Worm (Caenorhabditis elegans): ENCODE results near the gene srlf-32.

ce11 chrIV:11911723-11912122 is 14.1 kb upstream of the srlf-32 start, which contains the start of gene VZK822L.2:
- TF ChIP-seq tab-1 (GFP tag; IDR thresholded peaks at IDR 0.05) (no peak), med-1 (GFP tag; optimal IDR thresholded peaks at IDR 0.05; ENCODE audit: insufficient read depth) (no peak), flt-1 (GFP tag; IDR thresholded peaks at IDR 0.05) (no peak), ztf-29 (GFP tag; IDR thresholded peaks at IDR 0.05) (no peak), T22C8.4 (GFP tag; IDR thresholded peaks at IDR 0.05) (no peak)
